Worm (Caenorhabditis elegans) whole organism, L4/young adult: ENCODE results near the gene ced-6.

Source experiments
- W03F9.2 ChIP-seq: fragments of 150-350 bp; optimal IDR thresholded peaks from 2 replicates; lab custom pipeline; 2014; ENCODE audit warnings: missing biosample characterization, missing genetic modification characterization
- dao-5 ChIP-seq: sonication (generic microtip); optimal IDR thresholded peaks from 2 replicates; lab custom pipeline; 2016; ENCODE audit warnings: missing genotype, missing genetic modification characterization, moderate library complexity, missing compliant biosample characterization
- him-1 ChIP-seq: sonication (generic microtip); optimal IDR thresholded peaks from 2 replicates; lab custom pipeline; 2016; ENCODE audit warnings: missing genotype, missing genetic modification reagents, missing genetic modification characterization, missing compliant biosample characterization

- no peak for TF ChIP-seq dao-5 (tag; lab: Kevin White, UChicago)
- no peak for TF ChIP-seq him-1 (tag; lab: Kevin White, UChicago)
- TF ChIP-seq W03F9.2 (tag; lab: Kevin White, UChicago): no peak
These were observed 48.8 kb upstream of the ced-6 start, which contains the start of gene F09F7.5 for ce11 chrIII:5546730-5547129.
